Fruit fly (Drosophila melanogaster): Measurements from ENCODE around the gene JMJD6.

The JMJD6 gene

dm6 chr3R:22358810-22359209, 3.4 kb downstream of the JMJD6 start (continued):
- TF ChIP-seq tll (GFP tag; optimal IDR thresholded peaks at IDR 0.05) (no peak), Pdp1 (GFP tag; optimal IDR thresholded peaks at IDR 0.05) (peak in 1 of 2 experiments; percentile 57), CG34422 (GFP tag; IDR thresholded peaks at IDR 0.05) (peak; percentile 62; the same call in 1 of the 3 replicates), dmrt99B (tag; optimal IDR thresholded peaks at IDR 0.05) (peak; percentile 62), CG13894 (tag; optimal IDR thresholded peaks at IDR 0.05) (no peak), Sry-β (GFP tag; optimal IDR thresholded peaks at IDR 0.05) (peak; percentile 42), stwl (tag; optimal IDR thresholded peaks at IDR 0.05) (peak; percentile 23), E2f2 (GFP tag; IDR thresholded peaks at IDR 0.05) (peak; percentile 54; the same call in 1 of the 2 replicates), bowl (GFP tag; IDR thresholded peaks at IDR 0.05) (peak; percentile 49; the same call in 1 of the 2 replicates), CG8290 (GFP tag; optimal IDR thresholded peaks at IDR 0.05) (no peak), CG8290 (tag; optimal IDR thresholded peaks at IDR 0.05) (peak; percentile 36 to 81), CG43689 (GFP tag; IDR thresholded peaks at IDR 0.05) (0 out of 2 replicates have a peak, but pooled peaks have one; percentile 27), CG14667 (GFP tag; IDR thresholded peaks at IDR 0.05) (peak; percentile 57), C15 (GFP tag; IDR thresholded peaks at IDR 0.05) (no peak), Hr39 (optimal IDR thresholded peaks at IDR 0.05) (no peak), Ravus (GFP tag; IDR thresholded peaks at IDR 0.05) (no peak; the same call in 1 of the 2 replicates), Trl (optimal IDR thresholded peaks at IDR 0.05) (no peak), Trl (GFP tag; optimal IDR thresholded peaks at IDR 0.05) (peak; percentile 76), onecut (GFP tag; IDR thresholded peaks at IDR 0.05) (peak; percentile 38), CG18619 (GFP tag; optimal IDR thresholded peaks at IDR 0.05) (peak; percentile 58), CG9876 (GFP tag; optimal IDR thresholded peaks at IDR 0.05) (peak; percentile 6), pita (GFP tag; optimal IDR thresholded peaks at IDR 0.05) (no peak), CG2129 (GFP tag; IDR thresholded peaks at IDR 0.05; ENCODE audit: partially characterized antibody) (no peak), MTF-1 (GFP tag; optimal IDR thresholded peaks at IDR 0.05; ENCODE audit: borderline replicate concordance) (peak; percentile 44), Mrtf (GFP tag; IDR thresholded peaks at IDR 0.05) (peak; percentile 61; the same call in 2 of the 3 replicates), dysf (GFP tag; IDR thresholded peaks at IDR 0.05) (peak; percentile 82), h (optimal IDR thresholded peaks at IDR 0.05) (no peak), grn (GFP tag; optimal IDR thresholded peaks at IDR 0.05) (peak; percentile 47), CoRest (tag; optimal IDR thresholded peaks at IDR 0.05) (peak; percentile 68), Oaz (GFP tag; IDR thresholded peaks at IDR 0.05) (no peak), esg (GFP tag; conservative IDR thresholded peaks at IDR 0.05) (peak; percentile 24; the same call in 1 of the 2 replicates), so (GFP tag; IDR thresholded peaks at IDR 0.05) (peak; percentile 58; the same call in 1 of the 3 replicates), Mes4 (GFP tag; optimal IDR thresholded peaks at IDR 0.05) (peak; percentile 62), scrt (GFP tag; optimal IDR thresholded peaks at IDR 0.05) (peak; percentile 6), CG9437 (GFP tag; optimal IDR thresholded peaks at IDR 0.05) (no peak), Rfx (GFP tag; IDR thresholded peaks at IDR 0.05) (peak; percentile 69), CG6272 (GFP tag; IDR thresholded peaks at IDR 0.05) (peak; percentile 55), cas (GFP tag; IDR thresholded peaks at IDR 0.05) (no peak), Jarid2 (GFP tag; optimal IDR thresholded peaks at IDR 0.05) (peak; percentile 32), chm (GFP tag; IDR thresholded peaks at IDR 0.05) (peak; percentile 77), unpg (GFP tag; optimal IDR thresholded peaks at IDR 0.05) (peak; percentile 69), CG32772 (GFP tag; IDR thresholded peaks at IDR 0.05) (no peak), zfh1 (GFP tag; IDR thresholded peaks at IDR 0.05) (peak; percentile 80), sc (optimal IDR thresholded peaks at IDR 0.05) (no peak), sc (GFP tag; optimal IDR thresholded peaks at IDR 0.05) (peak; percentile 89), Spps (tag; optimal IDR thresholded peaks at IDR 0.05) (peak; percentile 82), CG15011 (GFP tag; optimal IDR thresholded peaks at IDR 0.05) (peak; percentile 62), knrl (GFP tag; IDR thresholded peaks at IDR 0.05; ENCODE audit: partially characterized antibody) (no peak), ase (GFP tag; IDR thresholded peaks at IDR 0.05) (peak; percentile 62; the same call in 2 of the 3 replicates), twi (tag; optimal IDR thresholded peaks at IDR 0.05) (peak; percentile 42), maf-S (GFP tag; optimal IDR thresholded peaks at IDR 0.05) (peak; percentile 12), Ptx1 (GFP tag; IDR thresholded peaks at IDR 0.05) (peak; percentile 77), CG9797 (GFP tag; optimal IDR thresholded peaks at IDR 0.05) (no peak)

All from whole organism, embryonic.